Fruit fly (Drosophila melanogaster) whole organism, wandering third instar larva: ENCODE data around the gene Sfp24Bb.

ENCODE experiments used
- CG32264 ChIP-seq: fragments of 200-800 bp; sonication (Bioruptor generic); optimal IDR thresholded peaks from 2 replicates; lab custom pipeline; 2016; ENCODE audit warnings: missing biosample characterization, missing genetic modification characterization
- CG9705 ChIP-seq: fragments of 200-800 bp; sonication (Bioruptor generic); optimal IDR thresholded peaks from 2 replicates; lab custom pipeline; 2018; ENCODE audit warnings: missing biosample characterization, mild to moderate bottlenecking, missing genetic modification characterization
- CrebA ChIP-seq: fragments of 200-800 bp; sonication (Bioruptor generic); optimal IDR thresholded peaks from 2 replicates; lab custom pipeline; 2016; ENCODE audit warnings: missing biosample characterization, mild to moderate bottlenecking, missing genetic modification characterization, borderline replicate concordance
- Dfd ChIP-seq: fragments of >200 bp; optimal IDR thresholded peaks from 2 replicates; lab custom pipeline; 2017; ENCODE audit warnings: missing biosample characterization, missing genetic modification characterization
- Dif ChIP-seq: fragments of 200-275, 200-300 bp; sonication (Bioruptor generic); optimal IDR thresholded peaks from 2 replicates; lab custom pipeline; 2018; ENCODE audit warnings: missing biosample characterization, missing genetic modification characterization; ENCODE audit not compliant: partially characterized antibody
- GATAd ChIP-seq: sonication (Bioruptor generic); optimal IDR thresholded peaks from 2 replicates; lab custom pipeline; 2016; ENCODE audit warnings: missing biosample characterization, missing genetic modification characterization
- HLH106 ChIP-seq: fragments of 200-800 bp; optimal IDR thresholded peaks from 3 replicates; lab custom pipeline; 2019; ENCODE audit warnings: missing biosample characterization, mild to moderate bottlenecking, missing genetic modification characterization, moderate library complexity
- Hr78 ChIP-seq: fragments of >200 bp; optimal IDR thresholded peaks from 2 replicates; lab custom pipeline; 2017; ENCODE audit warnings: missing biosample characterization, missing genetic modification characterization
- Hr83 ChIP-seq: fragments of 200-300 bp; sonication (Bioruptor generic); optimal IDR thresholded peaks from 2 replicates; lab custom pipeline; 2016; ENCODE audit warnings: missing biosample characterization, mild to moderate bottlenecking, missing genetic modification characterization, moderate library complexity; ENCODE audit not compliant: poor library complexity, severe bottlenecking
- Jra ChIP-seq: sonication (Bioruptor generic); optimal IDR thresholded peaks from 2 replicates; lab custom pipeline; 2016; ENCODE audit warnings: missing biosample characterization, missing genetic modification characterization
- Mio ChIP-seq: sonication (Bioruptor generic); optimal IDR thresholded peaks from 2 replicates; lab custom pipeline; 2016; ENCODE audit warnings: missing biosample characterization, missing genetic modification characterization
- Myc ChIP-seq: fragments of >200 bp; optimal IDR thresholded peaks from 2 replicates; lab custom pipeline; 2017
- N ChIP-seq: fragments of >200 bp; optimal IDR thresholded peaks from 2 replicates; lab custom pipeline; 2018; ENCODE audit warnings: missing biosample characterization, missing external identifiers, missing genetic modification characterization
- OdsH ChIP-seq: fragments of 200-800 bp; sonication (Bioruptor generic); optimal IDR thresholded peaks from 2 replicates; lab custom pipeline; 2016; ENCODE audit warnings: missing biosample characterization, mild to moderate bottlenecking, missing genetic modification characterization
- Rel ChIP-seq, 2 experiments: fragments of 200-800 bp; sonication (Bioruptor generic) in 1 of 2; optimal IDR thresholded peaks; 2 replicates in 1 of 2; 3 replicates in 1 of 2; lab custom pipeline; 2016 to 2019; ENCODE audit warnings: mild to moderate bottlenecking in 2 of 2, missing biosample characterization in 2 of 2, missing genetic modification characterization in 2 of 2, moderate library complexity in 1 of 2
- Sp1 ChIP-seq: fragments of 200-800 bp; sonication (Bioruptor generic); optimal IDR thresholded peaks from 3 replicates; lab custom pipeline; 2019; ENCODE audit warnings: missing biosample characterization, mild to moderate bottlenecking, missing genetic modification characterization, moderate library complexity
- Vsx2 ChIP-seq: fragments of 200-300, 225-300 bp; sonication (Bioruptor generic); optimal IDR thresholded peaks from 2 replicates; lab custom pipeline; 2018; ENCODE audit warnings: missing biosample characterization, missing genetic modification characterization; ENCODE audit not compliant: partially characterized antibody
- br ChIP-seq: fragments of 200-800 bp; sonication (Bioruptor generic); optimal IDR thresholded peaks from 2 replicates; lab custom pipeline; 2016; ENCODE audit warnings: missing biosample characterization, missing genetic modification characterization
- brk ChIP-seq: fragments of 200-800 bp; sonication (Bioruptor generic); optimal IDR thresholded peaks from 2 replicates; lab custom pipeline; 2016; ENCODE audit warnings: missing biosample characterization, mild to moderate bottlenecking, missing genetic modification characterization
- dl ChIP-seq, 2 experiments: fragments of 175-275, 200-275 bp in 1 of 2; fragments of 200-275 bp in 1 of 2; sonication (Bioruptor generic); optimal IDR thresholded peaks; lab custom pipeline; 2018; ENCODE audit warnings: mild to moderate bottlenecking in 2 of 2, missing biosample characterization in 2 of 2, missing genetic modification characterization in 2 of 2, moderate library complexity in 2 of 2; ENCODE audit not compliant: partially characterized antibody in 2 of 2, insufficient read depth in 1 of 2
- dmrt93B ChIP-seq: fragments of 200-800 bp; sonication (Bioruptor generic); optimal IDR thresholded peaks from 2 replicates; lab custom pipeline; 2018; ENCODE audit warnings: missing biosample characterization, mild to moderate bottlenecking, missing genetic modification characterization
- dsf ChIP-seq: sonication (Bioruptor generic); optimal IDR thresholded peaks from 2 replicates; lab custom pipeline; 2016; ENCODE audit warnings: missing biosample characterization, missing genetic modification characterization, borderline replicate concordance
- ey ChIP-seq: fragments of 200-800 bp; sonication (Bioruptor generic); optimal IDR thresholded peaks from 2 replicates; lab custom pipeline; 2016; ENCODE audit warnings: missing biosample characterization, missing genetic modification characterization
- foxo ChIP-seq, 2 experiments: fragments of 200-800 bp; sonication (Bioruptor generic); optimal IDR thresholded peaks; 2 replicates in 1 of 2; 3 replicates in 1 of 2; lab custom pipeline; 2016 to 2017; ENCODE audit warnings: missing biosample characterization in 2 of 2, missing genetic modification characterization in 2 of 2
- fru ChIP-seq: fragments of 200-800 bp; sonication (Bioruptor generic); optimal IDR thresholded peaks from 3 replicates; lab custom pipeline; 2016; ENCODE audit warnings: missing biosample characterization, mild to moderate bottlenecking, missing genetic modification characterization
- rgr ChIP-seq: fragments of 200-800 bp; sonication (Bioruptor generic); optimal IDR thresholded peaks from 3 replicates; lab custom pipeline; 2016; ENCODE audit warnings: missing biosample characterization, mild to moderate bottlenecking, missing genetic modification characterization
- sv ChIP-seq: fragments of 200-800 bp; sonication (Bioruptor generic); optimal IDR thresholded peaks from 3 replicates; lab custom pipeline; 2016; ENCODE audit warnings: missing biosample characterization, missing genetic modification characterization
- tai ChIP-seq: sonication (Bioruptor generic); optimal IDR thresholded peaks from 2 replicates; lab custom pipeline; 2016; ENCODE audit warnings: missing biosample characterization, missing genetic modification characterization
- usp ChIP-seq: fragments of >200 bp; optimal IDR thresholded peaks from 2 replicates; lab custom pipeline; 2017; ENCODE audit warnings: missing biosample characterization, missing genetic modification characterization
- woc ChIP-seq: sonication (Bioruptor generic); optimal IDR thresholded peaks from 2 replicates; lab custom pipeline; 2016; ENCODE audit warnings: missing biosample characterization, mild to moderate bottlenecking, missing genetic modification characterization

Sfp24Bb gene

DNA sequence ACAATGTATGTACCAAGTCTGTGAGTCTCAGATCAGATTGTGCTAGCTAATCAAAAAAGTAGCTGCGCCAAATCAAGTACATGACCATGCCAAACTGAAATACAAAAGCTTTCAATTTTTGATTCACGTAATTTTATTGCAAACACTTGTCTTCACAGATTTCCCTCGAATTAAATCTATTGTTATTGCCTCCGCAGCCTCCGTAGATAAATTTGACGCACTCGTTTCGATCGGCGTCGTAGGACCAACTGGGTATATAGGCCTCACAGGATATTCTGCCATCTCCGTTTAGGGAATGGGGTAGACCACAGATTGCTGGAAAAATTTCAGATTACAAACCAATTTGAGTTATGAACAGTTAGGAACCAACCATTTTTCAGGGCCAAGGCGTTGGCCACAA lies 25.3 kb upstream of the Sfp24Bb start, which contains the start of gene CG43165:
Gene CG43165 (minus strand): TSS at position 101 of the 400 bp plus-strand sequence.
- no peak for TF ChIP-seq Jra
- no peak for TF ChIP-seq Hr78 (GFP tag; lab: Kevin White, UChicago)
- no peak for TF ChIP-seq Dfd (GFP tag; lab: Kevin White, UChicago)
- TF ChIP-seq Hr83 = no peak
- no peak for TF ChIP-seq ey (GFP tag; lab: Kevin White, UChicago)
- TF ChIP-seq CG32264 (GFP tag; lab: Kevin White, UChicago) = no peak
- TF ChIP-seq tai (GFP tag; lab: Kevin White, UChicago) = no peak
- no peak for TF ChIP-seq Sp1
- no peak for TF ChIP-seq CG9705 (GFP tag; lab: Kevin White, UChicago)
- TF ChIP-seq dl (GFP tag; optimal IDR thresholded peaks at IDR 0.05; lab: Kevin White, UChicago; ENCODE audit: insufficient read depth in 1 of 2, partially characterized antibody in 2 of 2) = no peak
- TF ChIP-seq dsf (GFP tag; lab: Kevin White, UChicago) = no peak
- no peak for TF ChIP-seq HLH106 (tag; lab: Kevin White, UChicago)
- no peak for TF ChIP-seq woc (GFP tag; lab: Kevin White, UChicago)
- no peak for TF ChIP-seq rgr (GFP tag; lab: Kevin White, UChicago)
- TF ChIP-seq brk (GFP tag; lab: Kevin White, UChicago) = no peak
- TF ChIP-seq N (GFP tag; lab: Kevin White, UChicago) = no peak

DNA sequence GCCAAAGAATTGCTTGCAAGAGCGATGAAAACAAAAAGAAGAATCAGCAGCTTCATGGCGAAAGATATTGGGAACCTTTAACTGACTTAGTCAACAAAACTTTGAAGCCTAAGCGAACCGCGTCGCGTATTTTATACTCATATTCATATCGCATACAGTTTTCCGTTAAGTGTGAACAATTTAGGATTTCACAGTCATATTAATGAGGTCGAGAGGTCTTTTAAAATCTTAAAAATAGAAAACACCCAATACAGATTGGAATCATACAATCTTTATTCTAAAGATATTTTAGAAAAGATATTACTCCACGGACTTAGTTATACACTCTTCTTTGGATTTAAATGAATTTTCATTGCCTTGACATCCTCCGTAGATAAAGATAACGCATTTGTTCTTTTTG lies 24.2 kb upstream of the Sfp24Bb start, which contains the start of gene Acp24A4:
Gene Acp24A4 (minus strand): TSS at position 101 of the 400 bp plus-strand sequence.
- TF ChIP-seq Myc (lab: Kevin White, UChicago) (no peak), OdsH (GFP tag; lab: Kevin White, UChicago) (no peak), GATAd (no peak)

DNA sequence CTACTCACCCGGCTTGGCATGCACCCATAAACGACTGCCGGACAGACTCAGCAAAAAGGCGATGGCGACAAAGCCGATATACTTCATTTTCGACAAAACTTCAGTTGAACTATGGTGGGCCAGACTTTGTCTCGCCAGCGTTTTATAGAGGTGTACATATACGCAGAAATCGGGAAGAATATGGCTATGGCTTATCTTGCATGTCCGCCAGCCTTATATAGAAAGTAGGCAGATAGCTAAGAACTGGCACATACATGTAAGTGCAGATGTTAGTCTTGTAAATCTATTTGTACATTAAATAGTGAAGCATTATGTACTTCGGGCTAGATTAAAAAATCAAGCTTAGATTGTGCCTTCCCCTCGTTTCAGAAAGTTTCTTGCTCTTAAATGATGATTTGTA lies 23.5 kb upstream of the Sfp24Bb start, which contains the start of gene CG3513:
Gene CG3513 (minus strand): TSS at position 101 of the 400 bp plus-strand sequence.
- no peak for TF ChIP-seq Vsx2 (GFP tag; lab: Kevin White, UChicago)
- TF ChIP-seq dmrt93B (GFP tag; lab: Kevin White, UChicago) = no peak
- TF ChIP-seq usp (GFP tag; lab: Kevin White, UChicago) = no peak
- TF ChIP-seq fru (GFP tag; lab: Kevin White, UChicago) = no peak
- TF ChIP-seq CrebA (GFP tag; lab: Kevin White, UChicago) = no peak
- TF ChIP-seq GATAd = no peak

DNA sequence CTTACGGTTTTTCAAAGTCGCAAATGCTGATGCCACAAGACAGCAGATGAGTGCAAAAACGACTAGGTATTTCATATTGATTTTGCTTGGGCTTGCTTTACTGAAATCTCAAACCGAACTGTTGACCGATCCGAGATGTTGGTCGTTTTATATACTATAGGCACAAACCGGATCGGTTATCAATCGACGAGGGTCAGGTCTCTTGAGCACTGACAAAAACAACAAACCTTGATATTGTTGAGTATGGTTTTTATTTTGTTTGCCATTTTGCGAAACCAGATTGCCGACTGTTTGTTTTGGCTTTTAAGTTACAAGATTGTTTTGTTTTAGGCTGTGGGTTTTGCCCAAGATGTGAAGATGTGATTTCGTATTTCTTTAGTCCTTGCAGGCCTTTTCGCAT lies 22.9 kb upstream of the Sfp24Bb start, which contains the start of gene CG16704:
Gene CG16704 (minus strand): TSS at position 122 of the 400 bp plus-strand sequence.
- TF ChIP-seq CG9705 (GFP tag; lab: Kevin White, UChicago) (no peak), br (no peak), Hr83 (no peak), Rel (GFP tag; optimal IDR thresholded peaks at IDR 0.05; lab: Kevin White, UChicago) (no peak), Rel (tag; optimal IDR thresholded peaks at IDR 0.05; lab: Kevin White, UChicago) (peak; percentile 23), usp (GFP tag; lab: Kevin White, UChicago) (no peak), rgr (GFP tag; lab: Kevin White, UChicago) (no peak), Hr78 (GFP tag; lab: Kevin White, UChicago) (no peak)

DNA sequence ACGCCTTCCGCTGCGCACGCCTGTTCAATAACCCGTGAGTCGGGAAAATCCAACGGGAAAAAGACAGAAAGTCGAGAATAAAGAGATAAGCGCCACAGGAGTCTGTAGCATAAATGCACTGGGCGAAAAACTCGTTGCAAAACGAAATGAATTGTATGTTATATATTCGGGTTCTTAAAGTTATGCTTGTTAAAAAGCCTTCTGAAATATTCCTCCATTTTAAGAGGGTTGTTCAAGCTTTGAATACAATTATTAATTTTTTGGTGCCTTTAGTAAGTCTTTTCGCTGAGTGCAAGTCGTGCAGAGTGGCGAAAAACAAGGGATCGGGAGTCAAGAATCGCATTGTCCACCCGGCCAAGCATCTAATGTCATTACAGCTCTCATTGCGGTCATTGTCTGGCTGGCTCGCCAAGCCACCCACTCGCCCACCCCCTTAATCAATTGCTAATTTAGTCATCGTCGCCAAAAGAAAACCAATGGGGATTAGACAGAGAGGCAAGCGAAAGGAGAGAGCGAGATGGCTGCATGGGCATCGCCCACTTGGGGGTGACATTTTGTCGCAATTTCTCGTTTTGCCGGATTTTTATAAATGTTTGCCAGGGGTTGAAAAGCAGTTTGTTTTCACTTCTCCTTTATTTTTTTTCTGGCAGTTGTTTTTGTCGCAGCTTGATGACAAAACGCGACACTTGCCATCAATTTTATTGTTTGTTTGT lies 15.7 kb upstream of the Sfp24Bb start:
- TF ChIP-seq sv (GFP tag; lab: Kevin White, UChicago) = no peak
- TF ChIP-seq rgr (GFP tag; lab: Kevin White, UChicago) = no peak
- TF ChIP-seq foxo (GFP tag; optimal IDR thresholded peaks at IDR 0.05; lab: Kevin White, UChicago) = no peak
- no peak for TF ChIP-seq brk (GFP tag; lab: Kevin White, UChicago)
- TF ChIP-seq OdsH (GFP tag; lab: Kevin White, UChicago) = no peak
- no peak for TF ChIP-seq Hr78 (GFP tag; lab: Kevin White, UChicago)
- no peak for TF ChIP-seq fru (GFP tag; lab: Kevin White, UChicago)
- TF ChIP-seq tai (GFP tag; lab: Kevin White, UChicago) = no peak
- no peak for TF ChIP-seq Mio (GFP tag; lab: Kevin White, UChicago)
- no peak for TF ChIP-seq Sp1
- no peak for TF ChIP-seq Dif (GFP tag; lab: Kevin White, UChicago)
- no peak for TF ChIP-seq Rel (GFP tag; optimal IDR thresholded peaks at IDR 0.05; lab: Kevin White, UChicago)
- no peak for TF ChIP-seq Rel (tag; optimal IDR thresholded peaks at IDR 0.05; lab: Kevin White, UChicago)
- TF ChIP-seq GATAd = no peak
- no peak for TF ChIP-seq dsf (GFP tag; lab: Kevin White, UChicago)
- no peak for TF ChIP-seq usp (GFP tag; lab: Kevin White, UChicago)
